Worm (Caenorhabditis elegans): ENCODE measurements around the gene F59B1.6.
A peak's percentile ranks its signal among the peaks of the same experiment; 100 is the strongest.

The F59B1.6 gene

ce11 chrV:3644193-3644693, 12.8 kb upstream of the F59B1.6 start, which contains the start of gene F59B1.8 (continued):
- TF ChIP-seq lin-29 (GFP tag; IDR thresholded peaks at IDR 0.05), result no peak
- TF ChIP-seq nhr-42 (GFP tag; IDR thresholded peaks at IDR 0.05), result 0 out of 2 replicates have a peak, but pooled peaks have one; percentile 44
- no peak for TF ChIP-seq lin-39 (tag; optimal IDR thresholded peaks at IDR 0.05)
- peak; percentile 100 for TF ChIP-seq nhr-28 (tag; optimal IDR thresholded peaks at IDR 0.05)
- TF ChIP-seq ceh-20 (GFP tag; IDR thresholded peaks at IDR 0.05), result no peak
- TF ChIP-seq gei-8 (GFP tag; optimal IDR thresholded peaks at IDR 0.05), result no peak
- TF ChIP-seq fkh-10 (GFP tag; optimal IDR thresholded peaks at IDR 0.05), result no peak
- no peak for TF ChIP-seq Y5F2A.4 (GFP tag; optimal IDR thresholded peaks at IDR 0.05)
- TF ChIP-seq lin-15B (tag; optimal IDR thresholded peaks at IDR 0.05), result no peak
- peak; percentile 59 for TF ChIP-seq lin-13 (GFP tag; optimal IDR thresholded peaks at IDR 0.05)
- no peak for TF ChIP-seq mxl-2 (GFP tag; conservative IDR thresholded peaks at IDR 0.05)
- TF ChIP-seq nhr-41 (GFP tag; IDR thresholded peaks at IDR 0.05), result no peak
- no peak for TF ChIP-seq spr-1 (tag; optimal IDR thresholded peaks at IDR 0.05)
- TF ChIP-seq zag-1 (tag; optimal IDR thresholded peaks at IDR 0.05), result no peak
- peak; percentile 76 for TF ChIP-seq zip-2 (tag; optimal IDR thresholded peaks at IDR 0.05)
- 0 out of 2 replicates have a peak, but pooled peaks have one; percentile 32 for TF ChIP-seq pha-4 (GFP tag; IDR thresholded peaks at IDR 0.05)
- peak; percentile 95 for TF ChIP-seq pha-4 (tag; optimal IDR thresholded peaks at IDR 0.05)
- TF ChIP-seq ceh-82 (tag; optimal IDR thresholded peaks at IDR 0.05), result no peak
- TF ChIP-seq dve-1 (tag; optimal IDR thresholded peaks at IDR 0.05; ENCODE audit: insufficient read depth), result peak; percentile 97
- TF ChIP-seq daf-19 (GFP tag; conservative IDR thresholded peaks at IDR 0.05), result no peak
- peak; percentile 8 to 64 for TF ChIP-seq lsy-2 (tag; optimal IDR thresholded peaks at IDR 0.05)
- no peak for TF ChIP-seq sdz-12 (GFP tag; optimal IDR thresholded peaks at IDR 0.05)
- no peak for TF ChIP-seq rbr-2 (tag; optimal IDR thresholded peaks at IDR 0.05)
- TF ChIP-seq egl-43 (GFP tag; IDR thresholded peaks at IDR 0.05), result no peak
- TF ChIP-seq nhr-48 (tag; optimal IDR thresholded peaks at IDR 0.05), result peak; percentile 93
- peak; percentile 77 for TF ChIP-seq hlh-30 (tag; optimal IDR thresholded peaks at IDR 0.05; ENCODE audit: insufficient read depth)
- TF ChIP-seq jun-1 (tag; optimal IDR thresholded peaks at IDR 0.05), result no peak
- TF ChIP-seq aha-1 (tag), result no peak
- TF ChIP-seq snpc-1.2 (GFP tag; IDR thresholded peaks at IDR 0.05), result no peak
- TF ChIP-seq mes-2 (tag; optimal IDR thresholded peaks at IDR 0.05; ENCODE audit: poor library complexity, severe bottlenecking), result no peak
- no peak for TF ChIP-seq lim-7 (GFP tag; IDR thresholded peaks at IDR 0.05)
- TF ChIP-seq dmd-9 (GFP tag; IDR thresholded peaks at IDR 0.05), result no peak
- TF ChIP-seq Y75B8A.6 (GFP tag; IDR thresholded peaks at IDR 0.05), result no peak
- TF ChIP-seq F44E2.7 (GFP tag; IDR thresholded peaks at IDR 0.05), result no peak
- TF ChIP-seq mep-1 (tag; optimal IDR thresholded peaks at IDR 0.05), result peak; percentile 88

- no peak for TF ChIP-seq zip-2 (tag; optimal IDR thresholded peaks at IDR 0.05)
- TF ChIP-seq dmd-8 (GFP tag; IDR thresholded peaks at IDR 0.05), result no peak
- TF ChIP-seq mxl-3 (GFP tag; optimal IDR thresholded peaks at IDR 0.05), result no peak
- no peak for TF ChIP-seq D1046.2 (GFP tag; IDR thresholded peaks at IDR 0.05)
- TF ChIP-seq arid-1 (GFP tag; conservative IDR thresholded peaks at IDR 0.05), result no peak
- no peak for TF ChIP-seq dve-1 (tag; optimal IDR thresholded peaks at IDR 0.05; ENCODE audit: insufficient read depth)
- TF ChIP-seq mxl-2 (GFP tag; conservative IDR thresholded peaks at IDR 0.05), result no peak
- no peak for TF ChIP-seq tag-97 (GFP tag; IDR thresholded peaks at IDR 0.05)
- no peak for TF ChIP-seq nhr-11 (tag; optimal IDR thresholded peaks at IDR 0.05)
- no peak for TF ChIP-seq hmg-1.1 (GFP tag; IDR thresholded peaks at IDR 0.05)
- TF ChIP-seq zag-1 (tag; optimal IDR thresholded peaks at IDR 0.05), result no peak
- no peak for TF ChIP-seq skn-1 (tag; optimal IDR thresholded peaks at IDR 0.05)
- TF ChIP-seq hlh-30 (tag; optimal IDR thresholded peaks at IDR 0.05; ENCODE audit: insufficient read depth), result no peak
- no peak for TF ChIP-seq ceh-28 (tag; optimal IDR thresholded peaks at IDR 0.05)
- no peak for TF ChIP-seq hif-1 (tag; optimal IDR thresholded peaks at IDR 0.05)
- TF ChIP-seq ctbp-1 (GFP tag; IDR thresholded peaks at IDR 0.05), result no peak
- no peak for TF ChIP-seq nhr-28 (tag; optimal IDR thresholded peaks at IDR 0.05)
Observed at ce11 chrV:3639873-3640272, 8.4 kb upstream of the F59B1.6 start.

Data from whole organism, L4 larva.